Fruit fly (Drosophila melanogaster): ENCODE results near the gene HP4.
A peak's percentile ranks its signal among the peaks of the same experiment; 100 is the strongest.

Gene HP4

DNA sequence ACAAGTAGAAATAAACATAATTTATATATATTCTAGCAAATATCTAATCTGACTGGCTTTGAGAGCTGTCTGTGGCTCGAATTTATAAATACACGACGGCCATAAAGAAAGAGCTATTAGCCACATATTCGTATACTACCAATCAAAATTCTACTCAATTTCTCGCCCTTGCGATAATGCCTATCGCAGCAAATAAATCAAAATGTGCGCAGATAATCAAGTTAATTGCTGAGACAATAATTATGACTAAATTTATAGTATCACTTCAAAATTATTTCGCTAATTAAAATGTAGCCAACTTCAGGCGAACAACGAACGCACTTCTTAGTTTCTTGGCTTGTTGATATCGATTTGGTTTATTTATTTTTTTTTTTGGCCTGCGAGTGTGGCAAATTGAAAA lies 24.1 kb downstream of the HP4 start (continued):
- no peak for TF ChIP-seq luna (GFP tag; optimal IDR thresholded peaks at IDR 0.05)
- no peak for TF ChIP-seq chm (GFP tag; IDR thresholded peaks at IDR 0.05)
- TF ChIP-seq CG16863 (GFP tag; optimal IDR thresholded peaks at IDR 0.05), result no peak
- no peak for TF ChIP-seq gsb (GFP tag; IDR thresholded peaks at IDR 0.05)
- no peak for TF ChIP-seq Fer3 (tag; optimal IDR thresholded peaks at IDR 0.05)
- no peak for TF ChIP-seq h (optimal IDR thresholded peaks at IDR 0.05)
- TF ChIP-seq Tbp (GFP tag; optimal IDR thresholded peaks at IDR 0.05), result no peak
- peak; percentile 10 for TF ChIP-seq CG17568 (GFP tag; optimal IDR thresholded peaks at IDR 0.05)
- TF ChIP-seq CG32772 (GFP tag; IDR thresholded peaks at IDR 0.05), result no peak
- no peak for TF ChIP-seq Xbp1 (GFP tag; optimal IDR thresholded peaks at IDR 0.05)
- TF ChIP-seq CG1792 (GFP tag; optimal IDR thresholded peaks at IDR 0.05), result no peak
- TF ChIP-seq tap (tag; optimal IDR thresholded peaks at IDR 0.05), result no peak
- no peak for TF ChIP-seq CG17912 (GFP tag; optimal IDR thresholded peaks at IDR 0.05)
- no peak for TF ChIP-seq bab2 (GFP tag; optimal IDR thresholded peaks at IDR 0.05)
- no peak for TF ChIP-seq cg (GFP tag; optimal IDR thresholded peaks at IDR 0.05)
- TF ChIP-seq CG8359 (GFP tag; optimal IDR thresholded peaks at IDR 0.05; ENCODE audit: borderline replicate concordance), result no peak
- TF ChIP-seq CG10543 (GFP tag; optimal IDR thresholded peaks at IDR 0.05), result peak; percentile 10
- no peak for TF ChIP-seq insv (GFP tag; optimal IDR thresholded peaks at IDR 0.05)
- TF ChIP-seq CG12942 (GFP tag; optimal IDR thresholded peaks at IDR 0.05), result no peak
- no peak for TF ChIP-seq Side (GFP tag; optimal IDR thresholded peaks at IDR 0.05)
- no peak for TF ChIP-seq gcm (GFP tag; optimal IDR thresholded peaks at IDR 0.05)
- peak; percentile 100 for TF ChIP-seq exex (tag; optimal IDR thresholded peaks at IDR 0.05)
- no peak for TF ChIP-seq BtbVII (GFP tag; optimal IDR thresholded peaks at IDR 0.05)
- no peak for TF ChIP-seq CG14667 (GFP tag; IDR thresholded peaks at IDR 0.05)
- TF ChIP-seq Spps (tag; optimal IDR thresholded peaks at IDR 0.05), result no peak
- no peak for TF ChIP-seq CG5180 (GFP tag; optimal IDR thresholded peaks at IDR 0.05)
- no peak for TF ChIP-seq tll (GFP tag; optimal IDR thresholded peaks at IDR 0.05)
- TF ChIP-seq CG9817 (tag; optimal IDR thresholded peaks at IDR 0.05), result no peak
- TF ChIP-seq so (GFP tag; IDR thresholded peaks at IDR 0.05), result no peak
- TF ChIP-seq CG2875 (GFP tag; optimal IDR thresholded peaks at IDR 0.05), result no peak
- TF ChIP-seq CG15269 (tag; optimal IDR thresholded peaks at IDR 0.05), result no peak
- no peak for TF ChIP-seq onecut (GFP tag; IDR thresholded peaks at IDR 0.05)
- TF ChIP-seq pros (GFP tag; optimal IDR thresholded peaks at IDR 0.05), result no peak
- no peak for TF ChIP-seq dati (GFP tag; IDR thresholded peaks at IDR 0.05)
- no peak for TF ChIP-seq CG13287 (GFP tag; IDR thresholded peaks at IDR 0.05; ENCODE audit: partially characterized antibody)

DNA sequence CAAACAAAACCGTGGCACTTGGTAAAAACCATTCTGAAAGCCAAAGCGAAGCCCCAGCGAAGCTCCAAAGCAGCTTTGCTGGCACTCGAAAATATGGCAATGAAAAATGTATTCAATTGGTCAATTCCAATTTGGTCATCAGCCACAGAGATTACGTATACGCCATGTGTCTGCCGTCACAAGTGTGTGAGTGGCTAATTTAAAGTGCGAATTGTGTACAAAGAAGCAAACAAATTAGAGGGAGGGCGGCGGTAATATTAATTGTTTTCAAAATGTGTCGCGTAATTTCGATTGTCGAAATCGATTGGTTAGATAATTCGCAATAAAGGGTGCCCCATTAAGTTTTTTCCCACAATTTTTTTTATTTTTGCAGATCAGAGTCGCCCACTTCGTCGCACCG lies 26.2 kb downstream of the HP4 start:
- TF ChIP-seq run (tag; optimal IDR thresholded peaks at IDR 0.05), result no peak
- TF ChIP-seq Med (GFP tag), result peak; percentile 17
- peak; percentile 85 for TF ChIP-seq exex (tag; optimal IDR thresholded peaks at IDR 0.05)
- TF ChIP-seq Lhr (GFP tag; optimal IDR thresholded peaks at IDR 0.05), result no peak
- TF ChIP-seq CG12071 (GFP tag; optimal IDR thresholded peaks at IDR 0.05), result no peak
- TF ChIP-seq CG13624 (GFP tag; optimal IDR thresholded peaks at IDR 0.05), result no peak
- peak; percentile 51; the same call in 1 of the 2 replicates for TF ChIP-seq CG7372 (GFP tag; IDR thresholded peaks at IDR 0.05)
- no peak for TF ChIP-seq CG17328 (GFP tag; IDR thresholded peaks at IDR 0.05)
- TF ChIP-seq Ssrp (tag; optimal IDR thresholded peaks at IDR 0.05), result no peak

All from whole organism, embryonic.